Fruit fly (Drosophila melanogaster) whole organism, prepupa: ENCODE data around the gene CG9154.

Experiments
- CG11294 ChIP-seq: fragments of 200-800 bp; sonication (Bioruptor generic); IDR thresholded peaks from 2 replicates; pipeline ENCODE4 v1.3.6; 2022; ENCODE audit warnings: missing biosample characterization, missing genetic modification characterization
- CG11762 ChIP-seq: fragments of 200-800 bp; sonication (Bioruptor generic); optimal IDR thresholded peaks from 3 replicates; lab custom pipeline; 2016; ENCODE audit warnings: missing biosample characterization, missing genetic modification characterization; ENCODE audit not compliant: insufficient read depth
- CG11902 ChIP-seq: fragments of 200-800 bp; sonication (Bioruptor generic); optimal IDR thresholded peaks from 3 replicates; lab custom pipeline; 2016; ENCODE audit warnings: missing biosample characterization, missing genetic modification characterization
- CG15336 ChIP-seq: fragments of 200-800 bp; sonication (Bioruptor generic); IDR thresholded peaks from 2 replicates; pipeline ENCODE4 v1.3.6; 2022; ENCODE audit warnings: missing biosample characterization, missing genetic modification characterization
- CG1621 ChIP-seq: fragments of 200-800 bp; sonication (Bioruptor generic); optimal IDR thresholded peaks from 3 replicates; lab custom pipeline; 2018; ENCODE audit warnings: missing biosample characterization, mild to moderate bottlenecking, missing genetic modification characterization
- CG16779 ChIP-seq: fragments of 200-800 bp; sonication (Bioruptor generic); optimal IDR thresholded peaks from 3 replicates; lab custom pipeline; 2017; ENCODE audit warnings: missing biosample characterization, mild to moderate bottlenecking, missing genetic modification characterization
- CG3919 ChIP-seq: fragments of 200-800 bp; sonication (Bioruptor generic); optimal IDR thresholded peaks from 3 replicates; lab custom pipeline; 2016; ENCODE audit warnings: missing biosample characterization, missing genetic modification characterization
- CG6163 ChIP-seq: fragments of 200-800 bp; sonication (Bioruptor generic); IDR thresholded peaks from 3 replicates; pipeline ENCODE4 v1.3.6; 2022; ENCODE audit warnings: missing biosample characterization, missing genetic modification characterization
- CG6276 ChIP-seq: fragments of 200-800 bp; sonication (Bioruptor generic); optimal IDR thresholded peaks from 2 replicates; lab custom pipeline; 2017; ENCODE audit warnings: missing biosample characterization, mild to moderate bottlenecking, missing genetic modification characterization
- CG6792 ChIP-seq: fragments of 200-800 bp; sonication (Bioruptor generic); optimal IDR thresholded peaks from 3 replicates; lab custom pipeline; 2016; ENCODE audit warnings: missing biosample characterization, missing genetic modification characterization
- CG6808 ChIP-seq: fragments of 200-800 bp; sonication (Bioruptor generic); optimal IDR thresholded peaks from 3 replicates; lab custom pipeline; 2017; ENCODE audit warnings: missing biosample characterization, missing genetic modification characterization, mild to moderate bottlenecking, moderate library complexity, missing genetic modification reagents
- CG7368 ChIP-seq: fragments of 200-800 bp; sonication (Bioruptor generic); optimal IDR thresholded peaks from 3 replicates; lab custom pipeline; 2016; ENCODE audit warnings: missing biosample characterization, missing genetic modification characterization
- CG8319 ChIP-seq: fragments of 200-800 bp; sonication (Bioruptor generic); optimal IDR thresholded peaks from 3 replicates; lab custom pipeline; 2016; ENCODE audit warnings: missing biosample characterization, missing genetic modification characterization
- CG9139 ChIP-seq: fragments of 200-800 bp; sonication (Bioruptor generic); optimal IDR thresholded peaks from 3 replicates; lab custom pipeline; 2017; ENCODE audit warnings: missing biosample characterization, mild to moderate bottlenecking, missing genetic modification characterization
- Eip78C ChIP-seq: fragments of 200-800 bp; sonication (Bioruptor generic); peaks from one replicate; lab custom pipeline; 2016; ENCODE audit warnings: missing biosample characterization, missing genetic modification characterization
- Ets21C ChIP-seq: fragments of 200-800 bp; sonication (Bioruptor generic); optimal IDR thresholded peaks from 3 replicates; lab custom pipeline; 2016; ENCODE audit warnings: missing biosample characterization, missing genetic modification characterization
- Ets96B ChIP-seq: fragments of 200-800 bp; optimal IDR thresholded peaks from 2 replicates; lab custom pipeline; 2019; ENCODE audit warnings: missing biosample characterization, mild to moderate bottlenecking, missing genetic modification characterization, moderate library complexity
- Gug ChIP-seq: fragments of 200-800 bp; sonication (Bioruptor generic); IDR thresholded peaks from 2 replicates; pipeline ENCODE4 v1.3.6; 2022; ENCODE audit warnings: missing biosample characterization, missing genetic modification characterization
- Hr39 ChIP-seq: fragments of 200-800 bp; sonication (Bioruptor generic); optimal IDR thresholded peaks from 2 replicates; lab custom pipeline; 2016; ENCODE audit warnings: missing biosample characterization, missing genetic modification characterization
- Hr4 ChIP-seq: fragments of 200-800 bp; sonication (Bioruptor generic); optimal IDR thresholded peaks from 3 replicates; lab custom pipeline; 2016; ENCODE audit warnings: missing biosample characterization, missing genetic modification characterization
- Met ChIP-seq: fragments of 200-800 bp; sonication (Bioruptor generic); optimal IDR thresholded peaks from 3 replicates; lab custom pipeline; 2016; ENCODE audit warnings: missing biosample characterization, missing genetic modification characterization
- Smox ChIP-seq: fragments of 200-800 bp; sonication (Bioruptor generic); optimal IDR thresholded peaks from 3 replicates; lab custom pipeline; 2016; ENCODE audit warnings: missing biosample characterization, missing genetic modification characterization
- Sox102F ChIP-seq: fragments of 200-800 bp; sonication (Bioruptor generic); optimal IDR thresholded peaks from 2 replicates; lab custom pipeline; 2016; ENCODE audit warnings: missing biosample characterization, mild to moderate bottlenecking, missing genetic modification characterization
- Sox14 ChIP-seq: fragments of 200-800 bp; sonication (Bioruptor generic); optimal IDR thresholded peaks from 3 replicates; lab custom pipeline; 2016; ENCODE audit warnings: missing biosample characterization, missing genetic modification characterization
- Sox15 ChIP-seq: fragments of 200-800 bp; sonication (Bioruptor generic); optimal IDR thresholded peaks from 3 replicates; lab custom pipeline; 2016; ENCODE audit warnings: missing biosample characterization, missing genetic modification characterization
- acj6 ChIP-seq: fragments of 200-800 bp; sonication (Bioruptor generic); optimal IDR thresholded peaks from 3 replicates; lab custom pipeline; 2016; ENCODE audit warnings: missing biosample characterization, missing genetic modification characterization
- dsx ChIP-seq: fragments of 200-800 bp; optimal IDR thresholded peaks from 3 replicates; lab custom pipeline; 2019; ENCODE audit warnings: missing biosample characterization, mild to moderate bottlenecking, missing genetic modification characterization, moderate library complexity; ENCODE audit not compliant: poor library complexity, severe bottlenecking
- eg ChIP-seq: fragments of 200-800 bp; sonication (Bioruptor generic); IDR thresholded peaks from 3 replicates; pipeline ENCODE4 v1.3.6; 2022; ENCODE audit warnings: missing biosample characterization, missing genetic modification characterization
- esn ChIP-seq: fragments of 200-800 bp; sonication (Bioruptor generic); optimal IDR thresholded peaks from 2 replicates; lab custom pipeline; 2016; ENCODE audit warnings: missing biosample characterization, mild to moderate bottlenecking, missing genetic modification characterization, moderate library complexity
- fd59A ChIP-seq: fragments of 200-800 bp; sonication (Bioruptor generic); optimal IDR thresholded peaks from 2 replicates; lab custom pipeline; 2017; ENCODE audit warnings: missing biosample characterization, mild to moderate bottlenecking, missing genetic modification characterization, missing genetic modification reagents
- fd85E ChIP-seq: fragments of 200-800 bp; sonication (Bioruptor generic); optimal IDR thresholded peaks from 3 replicates; lab custom pipeline; 2016; ENCODE audit warnings: missing biosample characterization, missing genetic modification characterization
- lz ChIP-seq: fragments of 200-800 bp; sonication (Bioruptor generic); optimal IDR thresholded peaks from 3 replicates; lab custom pipeline; 2016; ENCODE audit warnings: missing biosample characterization, missing genetic modification characterization
- ss ChIP-seq, 2 experiments: fragments of 200-800 bp; sonication (Bioruptor generic); optimal IDR thresholded peaks; 2 replicates in 1 of 2; 3 replicates in 1 of 2; lab custom pipeline; 2017 to 2018; ENCODE audit warnings: mild to moderate bottlenecking in 2 of 2, missing biosample characterization in 2 of 2, missing genetic modification characterization in 2 of 2, moderate library complexity in 1 of 2
- topi ChIP-seq: fragments of 200-800 bp; sonication (Bioruptor generic); optimal IDR thresholded peaks from 3 replicates; lab custom pipeline; 2016; ENCODE audit warnings: missing biosample characterization, missing genetic modification characterization

Gene CG9154

DNA sequence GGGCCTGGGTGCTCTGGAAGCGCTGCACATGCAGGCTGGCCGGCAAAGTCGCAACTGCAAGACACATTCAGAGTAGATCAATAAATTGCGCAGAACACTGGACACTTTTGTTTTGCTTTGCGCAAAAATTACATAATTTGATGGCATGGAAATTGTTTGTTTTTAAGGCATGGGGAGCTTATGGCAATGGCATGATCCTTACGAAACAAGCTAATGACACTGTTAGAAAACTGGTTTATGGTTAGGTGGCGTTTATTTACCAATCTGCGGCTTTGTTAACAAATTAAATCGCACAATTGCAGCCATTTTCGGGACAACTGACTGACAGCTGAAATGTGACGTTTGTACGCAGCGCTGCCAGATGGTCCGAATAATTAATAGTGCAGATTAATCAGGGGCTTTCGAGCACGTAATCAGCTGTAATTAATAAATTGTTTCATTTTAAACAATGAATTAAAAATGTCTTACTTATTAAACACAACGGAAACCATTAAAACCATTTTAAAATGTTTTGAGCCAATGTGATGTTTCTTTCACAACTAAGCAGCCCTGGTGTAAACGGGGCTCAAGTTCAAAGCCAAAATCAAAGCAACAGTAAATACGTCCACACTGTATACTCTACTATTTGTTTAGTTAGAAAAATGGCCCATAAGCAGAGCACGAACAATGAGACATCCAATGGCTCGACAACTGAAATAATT is 8.0 kb downstream of the CG9154 start, which contains the start of the genes ND-51 and CG13994 (continued):
- peak; percentile 65; the same call in 1 of the 2 replicates for TF ChIP-seq Gug (GFP tag; lab: Robert Waterston, UW)
- TF ChIP-seq CG3919 (GFP tag; lab: Kevin White, UChicago): peak; percentile 79
- TF ChIP-seq esn (GFP tag; lab: Kevin White, UChicago): peak; percentile 73
- no peak for TF ChIP-seq Sox102F (GFP tag; lab: Kevin White, UChicago)
- peak; percentile 78 for TF ChIP-seq CG6163 (GFP tag; lab: Robert Waterston, UW)
- peak; percentile 33 for TF ChIP-seq fd59A (GFP tag; lab: Kevin White, UChicago)
- no peak for TF ChIP-seq fd85E (GFP tag; lab: Kevin White, UChicago)
- TF ChIP-seq Eip78C (GFP tag; lab: Kevin White, UChicago): peak; percentile 91
- no peak for TF ChIP-seq CG6276 (GFP tag; lab: Kevin White, UChicago)
- TF ChIP-seq CG11902: peak; percentile 61
- no peak for TF ChIP-seq CG7368 (GFP tag; lab: Kevin White, UChicago)
- peak; percentile 86 for TF ChIP-seq Hr4 (GFP tag; lab: Kevin White, UChicago)
- TF ChIP-seq Smox: peak; percentile 70
- TF ChIP-seq Met (GFP tag; lab: Kevin White, UChicago): no peak
- no peak for TF ChIP-seq CG9139 (GFP tag; lab: Kevin White, UChicago)
- TF ChIP-seq CG6808 (GFP tag; lab: Kevin White, UChicago): peak; percentile 51
- TF ChIP-seq Ets96B (tag; lab: Kevin White, UChicago): peak; percentile 65
- no peak for TF ChIP-seq dsx (GFP tag; lab: Kevin White, UChicago)
- peak; percentile 73 for TF ChIP-seq topi (GFP tag; lab: Kevin White, UChicago)
- TF ChIP-seq CG8319 (GFP tag; lab: Kevin White, UChicago): peak; percentile 43
- peak; percentile 30; the same call in 1 of the 2 replicates for TF ChIP-seq CG11294 (GFP tag; lab: Robert Waterston, UW)
- peak; percentile 83 for TF ChIP-seq lz (GFP tag; lab: Kevin White, UChicago)
- peak; percentile 64 for TF ChIP-seq Sox15
- TF ChIP-seq CG16779 (tag; lab: Kevin White, UChicago): no peak
- no peak for TF ChIP-seq ss (GFP tag; optimal IDR thresholded peaks at IDR 0.05; lab: Kevin White, UChicago)
- peak; percentile 79 for TF ChIP-seq eg (GFP tag; lab: Robert Waterston, UW)
- TF ChIP-seq Sox14 (GFP tag; lab: Kevin White, UChicago): peak; percentile 88
- peak; percentile 35 for TF ChIP-seq CG11762 (GFP tag; lab: Kevin White, UChicago)

dm6 chr2L:6060210-6060609 is 10.3 kb downstream of the CG9154 start, which contains the start of gene CG34180:
TSS of gene CG34180 (plus strand) at chr2L:6060510.
- no peak for TF ChIP-seq Ets21C (GFP tag; lab: Kevin White, UChicago)

dm6 chr2L:6053874-6054469 is 16.5 kb downstream of the CG9154 start, which contains the start of gene CG13995:
TSS of gene CG13995 (plus strand) at chr2L:6054302.
- TF ChIP-seq Hr39 (GFP tag; lab: Kevin White, UChicago): no peak
- no peak for TF ChIP-seq CG6792
- peak; percentile 53 for TF ChIP-seq CG1621 (tag; lab: Kevin White, UChicago)
- TF ChIP-seq acj6 (GFP tag; lab: Kevin White, UChicago): no peak
- peak; percentile 8 to 19 for TF ChIP-seq ss (GFP tag; optimal IDR thresholded peaks at IDR 0.05; lab: Kevin White, UChicago)
- TF ChIP-seq CG6808 (GFP tag; lab: Kevin White, UChicago): no peak
- TF ChIP-seq CG15336 (GFP tag; lab: Robert Waterston, UW): 0 out of 2 replicates have a peak, but pooled peaks have one; percentile 20
